Worm (Caenorhabditis elegans) whole organism, L3 larva: Measurements from ENCODE around the gene unc-86.

Source experiments
- ceh-82 ChIP-seq: fragments of 150-350 bp; optimal IDR thresholded peaks from 2 replicates; lab custom pipeline; 2014; ENCODE audit warnings: missing biosample characterization, missing genetic modification characterization
- egl-27 ChIP-seq: sonication (generic microtip); optimal IDR thresholded peaks from 4 replicates; lab custom pipeline; 2017; ENCODE audit warnings: missing biosample characterization, missing genetic modification reagents, missing genetic modification characterization
- elt-1 ChIP-seq: fragments of 150-350 bp; optimal IDR thresholded peaks from 2 replicates; lab custom pipeline; 2014; ENCODE audit warnings: missing biosample characterization, missing genetic modification characterization
- fkh-10 ChIP-seq: sonication (generic microtip); optimal IDR thresholded peaks from 2 replicates; lab custom pipeline; 2017; ENCODE audit warnings: missing biosample characterization, missing genetic modification reagents, missing genetic modification characterization
- fos-1 ChIP-seq: fragments of 150-350 bp; optimal IDR thresholded peaks from 2 replicates; lab custom pipeline; 2014; ENCODE audit warnings: missing biosample characterization, missing genetic modification characterization
- hmg-11 ChIP-seq: sonication (generic microtip); optimal IDR thresholded peaks from 2 replicates; lab custom pipeline; 2016; ENCODE audit warnings: missing genetic modification characterization, missing compliant biosample characterization
- lin-39 ChIP-seq: fragments of 150-350 bp; optimal IDR thresholded peaks from 2 replicates; lab custom pipeline; 2018; ENCODE audit warnings: missing biosample characterization, missing genetic modification reagents, missing genetic modification characterization
- nhr-76 ChIP-seq: fragments of 150-350 bp; sonication (generic microtip); optimal IDR thresholded peaks from 5 replicates; lab custom pipeline; 2014; ENCODE audit warnings: missing biosample characterization, missing genetic modification characterization
- nhr-77 ChIP-seq: fragments of 150-350 bp; optimal IDR thresholded peaks from 2 replicates; lab custom pipeline; 2014; ENCODE audit warnings: missing biosample characterization, missing genetic modification characterization
- pqm-1 ChIP-seq: fragments of 150-350 bp; optimal IDR thresholded peaks from 2 replicates; lab custom pipeline; 2017; ENCODE audit warnings: missing biosample characterization, missing genetic modification characterization, inconsistent platforms
- zag-1 ChIP-seq: fragments of 150-350 bp; optimal IDR thresholded peaks from 2 replicates; lab custom pipeline; 2014; ENCODE audit warnings: missing biosample characterization, missing genetic modification characterization

DNA sequence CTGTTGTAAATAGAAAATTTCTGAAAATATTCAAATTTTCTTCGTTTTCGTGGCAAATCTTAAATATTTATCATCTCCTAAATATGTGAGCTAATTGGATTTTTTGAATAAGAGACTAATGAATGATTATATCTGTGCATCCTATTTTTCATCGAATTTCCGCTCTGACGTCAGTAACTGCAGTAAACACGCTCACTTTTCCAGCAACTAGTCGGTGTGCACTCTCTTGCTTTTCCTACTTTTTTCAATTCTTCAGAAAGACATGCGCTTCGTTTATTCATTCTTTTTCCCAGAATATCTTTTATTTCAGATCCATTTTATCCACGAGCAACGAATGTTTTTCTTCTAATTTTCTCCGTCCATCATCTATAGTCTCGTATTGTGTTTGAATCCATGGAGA is 13.3 kb upstream of the unc-86 start:
- TF ChIP-seq egl-27 (tag; lab: Kevin White, UChicago) = no peak
- no peak for TF ChIP-seq pqm-1 (tag; lab: Kevin White, UChicago)
- TF ChIP-seq fos-1 (tag; lab: Kevin White, UChicago) = no peak
- no peak for TF ChIP-seq hmg-11 (tag; lab: Kevin White, UChicago)
- no peak for TF ChIP-seq lin-39 (tag; lab: Kevin White, UChicago)
- TF ChIP-seq fkh-10 = no peak
- TF ChIP-seq zag-1 (tag; lab: Kevin White, UChicago) = no peak
- TF ChIP-seq ceh-82 = no peak
- TF ChIP-seq nhr-76 (tag; lab: Kevin White, UChicago) = no peak
- TF ChIP-seq nhr-77 (tag; lab: Kevin White, UChicago) = no peak
- TF ChIP-seq elt-1 (tag; lab: Kevin White, UChicago) = no peak
